Worm (Caenorhabditis elegans) whole organism, midembryonic: ENCODE results near the gene M01G5.1.

Experiments used
- T22C8.4 ChIP-seq: fragments of 200-800 bp; sonication (Bioruptor generic); IDR thresholded peaks from 2 replicates; pipeline ENCODE4 v1.3.6; 2022; ENCODE audit warnings: missing genetic modification characterization, missing compliant biosample characterization
- flt-1 ChIP-seq: fragments of 200-800 bp; sonication (Bioruptor generic); IDR thresholded peaks from 2 replicates; pipeline ENCODE4 v1.3.6; 2022; ENCODE audit warnings: missing genetic modification characterization, missing compliant biosample characterization
- klf-2 ChIP-seq: fragments of 200-800 bp; sonication (Bioruptor generic); conservative IDR thresholded peaks from 2 replicates; pipeline ENCODE4 v1.3.6; 2022; ENCODE audit warnings: missing genetic modification reagents, missing genetic modification characterization, missing compliant biosample characterization
- tab-1 ChIP-seq: fragments of 200-800 bp; sonication (Bioruptor generic); IDR thresholded peaks from 2 replicates; pipeline ENCODE4 v1.3.6; 2022; ENCODE audit warnings: missing genetic modification characterization, missing compliant biosample characterization
- ztf-23 ChIP-seq: fragments of 200-800 bp; sonication (Bioruptor generic); IDR thresholded peaks from 2 replicates; pipeline ENCODE4 v1.3.6; 2022; ENCODE audit warnings: missing genetic modification reagents, missing genetic modification characterization, missing compliant biosample characterization

M01G5.1 gene

ce11 chrIII:1558441-1559159, 62.4 kb downstream of the M01G5.1 start, which contains the start of the genes eelo-1 and Y67D2.2:
TSS of gene eelo-1 (minus strand) at chrIII:1558529.
TSS of gene Y67D2.2 (plus strand) at chrIII:1558800.
- TF ChIP-seq tab-1 (GFP tag; lab: Robert Waterston, UW) (no peak), ztf-23 (GFP tag; lab: Robert Waterston, UW) (no peak), flt-1 (GFP tag; lab: Robert Waterston, UW) (no peak), klf-2 (GFP tag; lab: Robert Waterston, UW) (no peak), T22C8.4 (peak; percentile 8; the same call in 1 of the 2 replicates)
